Worm (Caenorhabditis elegans) whole organism, mixed stage, embryonic: Measurements from ENCODE around the gene F22F7.12.

Experiments used
- nhr-237 ChIP-seq: fragments of 150-350 bp; optimal IDR thresholded peaks from 2 replicates; lab custom pipeline; 2014; ENCODE audit warnings: missing biosample characterization, missing genetic modification characterization
- nhr-28 ChIP-seq: fragments of 150-350 bp; optimal IDR thresholded peaks from 2 replicates; lab custom pipeline; 2014; ENCODE audit warnings: missing biosample characterization, missing genetic modification characterization
- nhr-76 ChIP-seq: sonication (generic microtip); optimal IDR thresholded peaks from 2 replicates; lab custom pipeline; 2017; ENCODE audit warnings: missing biosample characterization, missing genetic modification characterization
- pha-4 ChIP-seq: fragments of 150-350 bp; optimal IDR thresholded peaks from 2 replicates; lab custom pipeline; 2018; ENCODE audit warnings: missing biosample characterization, missing genetic modification reagents, missing genetic modification characterization
- sem-2 ChIP-seq: fragments of 200-800 bp; sonication (Bioruptor generic); optimal IDR thresholded peaks from 2 replicates; lab custom pipeline; 2018; ENCODE audit warnings: mild to moderate bottlenecking, missing genetic modification characterization, missing compliant biosample characterization

DNA sequence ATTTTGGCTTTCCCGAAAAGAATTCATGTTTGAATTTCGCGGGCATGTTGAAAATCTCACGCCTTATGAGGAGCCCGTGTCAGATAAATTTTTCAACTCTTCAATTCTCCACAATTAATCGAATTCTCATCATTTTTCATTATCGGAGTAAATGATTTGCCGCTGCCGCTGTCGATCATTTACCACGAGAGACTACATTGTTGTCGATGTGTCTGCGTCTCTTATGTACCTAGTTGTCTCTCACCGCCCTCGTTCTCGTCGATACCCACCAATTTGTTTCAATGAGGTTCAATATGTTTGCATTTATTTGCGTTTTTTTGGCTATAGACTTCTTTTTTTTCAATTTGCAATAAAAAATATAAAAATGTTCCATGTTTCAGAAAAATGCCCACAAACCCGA is 47.8 kb upstream of the F22F7.12 start, which contains the start of gene nhr-13:
- TF ChIP-seq pha-4 (tag; lab: Kevin White, UChicago) = no peak
- no peak for TF ChIP-seq nhr-237
- no peak for TF ChIP-seq sem-2
- TF ChIP-seq nhr-28 = no peak
- no peak for TF ChIP-seq nhr-76
